Fruit fly (Drosophila melanogaster): ENCODE data around the gene Cpr67B.

Gene Cpr67B

DNA sequence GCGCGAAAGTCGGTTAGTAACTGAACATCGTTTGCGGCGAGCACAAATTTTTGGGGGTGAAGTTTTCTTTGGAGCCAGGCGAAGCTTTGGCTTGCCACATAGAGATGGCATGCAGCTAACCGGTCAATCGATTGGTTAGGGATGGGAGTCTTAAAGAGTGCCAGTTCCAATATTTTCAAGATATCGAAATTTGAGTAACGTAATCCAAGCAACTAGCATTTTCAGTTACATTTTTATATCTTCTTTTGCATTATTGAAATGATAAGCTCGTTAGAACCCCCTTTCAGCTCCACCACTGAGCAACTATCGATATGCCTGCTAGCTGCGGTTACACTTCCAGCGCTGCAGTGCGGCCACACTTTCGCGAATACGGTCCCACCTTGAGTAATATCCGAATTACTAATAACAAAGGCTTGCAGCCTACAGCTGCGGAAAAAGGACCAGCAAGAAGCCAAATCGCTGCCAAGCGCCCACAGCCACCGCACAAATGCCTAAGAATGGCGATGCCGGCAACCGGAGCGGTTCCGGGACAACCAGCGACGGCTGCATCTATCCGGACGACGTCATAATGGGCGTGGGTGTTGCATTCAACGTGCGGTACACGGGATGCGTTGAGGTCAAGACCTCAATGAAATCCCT, 22.2 kb downstream of the Cpr67B start, which contains the start of the genes Atat and Shc:
TSS of gene Atat (minus strand) at position 103 of the 639 bp plus-strand sequence.
TSS of gene Shc (plus strand) at position 355 of the 639 bp plus-strand sequence.
- TF ChIP-seq pad (GFP tag; optimal IDR thresholded peaks at IDR 0.05) = peak; percentile 95
- peak; percentile 99 for TF ChIP-seq CG7101 (tag; optimal IDR thresholded peaks at IDR 0.05)
- TF ChIP-seq cic (GFP tag; optimal IDR thresholded peaks at IDR 0.05) = peak; percentile 89
- TF ChIP-seq tj (GFP tag; optimal IDR thresholded peaks at IDR 0.05) = peak; percentile 89
- peak; percentile 100 for TF ChIP-seq Hr96 (GFP tag; optimal IDR thresholded peaks at IDR 0.05)
- TF ChIP-seq bab1 (GFP tag; optimal IDR thresholded peaks at IDR 0.05) = peak; percentile 99
- peak; percentile 99 for TF ChIP-seq Crg-1 (GFP tag; optimal IDR thresholded peaks at IDR 0.05)
- TF ChIP-seq Clk (GFP tag; optimal IDR thresholded peaks at IDR 0.05) = peak; percentile 99
- peak; percentile 99 for TF ChIP-seq CG12768 (GFP tag; optimal IDR thresholded peaks at IDR 0.05)
- peak; percentile 94 for TF ChIP-seq Mnt (GFP tag; optimal IDR thresholded peaks at IDR 0.05)
- TF ChIP-seq CG33017 (tag; optimal IDR thresholded peaks at IDR 0.05) = peak; percentile 97
- TF ChIP-seq CG14711 (tag; optimal IDR thresholded peaks at IDR 0.05) = peak; percentile 95
- TF ChIP-seq cnc (optimal IDR thresholded peaks at IDR 0.05) = no peak
- TF ChIP-seq toe (GFP tag; optimal IDR thresholded peaks at IDR 0.05) = peak; percentile 100
- no peak for TF ChIP-seq CG5204 (GFP tag; optimal IDR thresholded peaks at IDR 0.05)
- peak; percentile 97 for TF ChIP-seq CG11617 (GFP tag; optimal IDR thresholded peaks at IDR 0.05)
- peak; percentile 98 for TF ChIP-seq CG7045 (GFP tag; optimal IDR thresholded peaks at IDR 0.05)
- peak; percentile 97 for TF ChIP-seq kay (GFP tag; ENCODE audit: borderline replicate concordance)
- peak; percentile 96 for TF ChIP-seq ovo (GFP tag; optimal IDR thresholded peaks at IDR 0.05)
- peak; percentile 100 for TF ChIP-seq CG1620 (GFP tag; optimal IDR thresholded peaks at IDR 0.05)

DNA sequence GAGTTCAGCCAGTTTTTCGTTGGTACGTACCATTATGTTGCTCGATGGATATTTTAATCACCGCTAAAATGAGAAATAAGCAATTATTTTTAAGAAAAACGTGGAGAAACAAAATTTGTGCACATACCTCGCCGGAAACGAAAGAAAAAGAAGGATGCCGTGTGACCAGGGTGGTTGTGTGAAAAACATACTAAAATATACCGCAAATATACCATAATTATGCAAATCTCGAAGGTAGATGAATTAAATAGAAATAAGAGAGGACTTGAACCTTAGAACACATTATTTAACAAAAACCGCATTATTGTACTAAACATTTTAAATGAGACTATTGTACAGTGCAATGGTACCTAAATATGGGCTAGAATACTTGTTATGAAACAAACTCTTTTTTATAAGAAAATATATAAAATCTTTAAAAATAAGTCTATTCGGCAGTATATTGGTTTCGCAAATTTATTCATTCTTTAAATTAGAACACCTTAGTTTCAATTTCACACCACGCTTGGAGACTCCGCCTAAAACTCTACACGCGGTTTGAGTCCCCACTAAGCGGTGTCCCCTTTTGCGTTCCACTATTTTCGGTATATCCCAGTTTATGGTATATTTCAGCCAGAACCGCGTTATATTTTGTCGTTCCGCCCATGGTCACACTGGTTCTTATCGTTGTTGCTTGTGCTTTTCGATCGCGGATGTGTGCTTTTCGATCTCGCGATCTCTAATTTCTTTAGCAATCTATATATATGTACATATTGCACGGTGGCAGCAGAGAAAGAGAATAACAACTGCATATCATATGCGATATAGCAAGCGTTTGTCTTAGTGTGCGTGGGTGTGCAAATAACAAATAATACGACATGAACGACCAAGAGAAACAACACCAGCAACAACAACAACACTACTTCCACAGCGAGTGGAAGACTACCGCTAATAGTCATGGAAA, 25.3 kb downstream of the Cpr67B start, which contains the start of the genes RpS17 and MTF-1:
TSS of gene RpS17 (minus strand) at position 157 of the 943 bp plus-strand sequence.
TSS of gene MTF-1 (plus strand) at position 648 of the 943 bp plus-strand sequence.
- TF ChIP-seq bab1 (GFP tag; optimal IDR thresholded peaks at IDR 0.05) (peak; percentile 70), Crg-1 (GFP tag; optimal IDR thresholded peaks at IDR 0.05) (peak; percentile 33), ovo (GFP tag; optimal IDR thresholded peaks at IDR 0.05) (peak; percentile 19), CG1620 (GFP tag; optimal IDR thresholded peaks at IDR 0.05) (peak; percentile 61), Hr96 (GFP tag; optimal IDR thresholded peaks at IDR 0.05) (peak; percentile 40), CG12768 (GFP tag; optimal IDR thresholded peaks at IDR 0.05) (peak; percentile 47), cnc (optimal IDR thresholded peaks at IDR 0.05) (no peak), toe (GFP tag; optimal IDR thresholded peaks at IDR 0.05) (no peak), CG11617 (GFP tag; optimal IDR thresholded peaks at IDR 0.05) (peak; percentile 73), kay (GFP tag; ENCODE audit: borderline replicate concordance) (no peak), CG7101 (tag; optimal IDR thresholded peaks at IDR 0.05) (peak; percentile 66), Clk (GFP tag; optimal IDR thresholded peaks at IDR 0.05) (peak; percentile 1), CG14711 (tag; optimal IDR thresholded peaks at IDR 0.05) (peak; percentile 50), pad (GFP tag; optimal IDR thresholded peaks at IDR 0.05) (peak; percentile 24), tj (GFP tag; optimal IDR thresholded peaks at IDR 0.05) (peak; percentile 27), Mnt (GFP tag; optimal IDR thresholded peaks at IDR 0.05) (peak; percentile 87), CG7045 (GFP tag; optimal IDR thresholded peaks at IDR 0.05) (peak; percentile 15), CG5204 (GFP tag; optimal IDR thresholded peaks at IDR 0.05) (no peak), CG33017 (tag; optimal IDR thresholded peaks at IDR 0.05) (peak; percentile 51), cic (GFP tag; optimal IDR thresholded peaks at IDR 0.05) (peak; percentile 48)

DNA sequence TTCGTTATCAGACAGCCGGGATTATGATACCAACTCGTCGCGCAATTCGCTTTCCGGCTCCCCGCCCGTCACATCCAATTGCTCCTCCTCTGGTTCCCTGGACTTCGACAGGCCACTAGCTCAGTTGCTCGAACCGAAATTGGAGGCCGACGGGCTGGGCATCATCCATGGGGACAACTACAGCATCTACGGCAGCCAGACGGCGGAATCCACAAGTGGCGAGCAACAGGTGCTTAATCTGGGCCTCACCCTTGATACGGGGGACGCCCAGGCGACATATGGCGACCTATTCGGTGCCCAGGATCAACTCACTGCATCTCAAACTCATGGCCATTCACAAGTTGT, 26.0 kb downstream of the Cpr67B start:
- TF ChIP-seq Crg-1 (GFP tag; optimal IDR thresholded peaks at IDR 0.05) (no peak), CG12768 (GFP tag; optimal IDR thresholded peaks at IDR 0.05) (peak; percentile 34)

DNA sequence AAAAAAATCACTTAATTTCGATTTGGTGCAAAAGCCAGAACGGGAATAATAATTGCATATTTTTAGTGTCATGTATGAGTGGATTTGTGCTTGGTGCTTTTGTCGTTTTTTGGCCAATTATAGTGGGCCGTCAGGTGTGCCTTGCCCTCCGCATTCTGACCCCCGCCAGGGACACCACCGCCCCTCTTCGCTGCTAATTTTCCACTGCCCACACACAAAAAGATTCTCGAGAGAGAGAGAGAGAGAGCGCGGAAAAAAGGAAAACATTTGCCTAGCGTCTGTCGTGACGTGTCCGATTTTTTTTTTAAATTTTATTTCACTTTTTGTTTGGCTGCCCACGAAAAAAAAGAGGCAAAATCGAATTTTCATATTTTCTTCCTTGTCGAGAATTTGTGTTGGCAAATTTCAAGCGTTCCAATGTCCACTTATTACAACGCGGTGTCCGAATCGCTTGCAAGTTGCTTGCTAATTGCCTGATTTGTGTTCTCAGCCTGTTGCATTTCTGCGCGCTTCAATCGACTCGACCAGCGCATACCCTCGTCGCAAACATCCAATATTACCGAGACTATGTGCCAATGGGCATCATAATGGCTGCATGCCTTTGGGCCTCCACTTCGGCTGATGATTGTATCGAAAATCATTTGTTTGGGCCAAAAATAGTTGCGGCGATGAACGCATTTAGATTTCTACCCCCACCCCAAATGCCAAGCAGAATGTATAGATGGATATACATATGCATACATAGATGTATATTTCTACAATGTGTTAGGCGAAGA, 27.4 kb downstream of the Cpr67B start:
- TF ChIP-seq Mnt (GFP tag; optimal IDR thresholded peaks at IDR 0.05) (no peak), CG14711 (tag; optimal IDR thresholded peaks at IDR 0.05) (no peak), cic (GFP tag; optimal IDR thresholded peaks at IDR 0.05) (no peak), kay (GFP tag; ENCODE audit: borderline replicate concordance) (no peak), toe (GFP tag; optimal IDR thresholded peaks at IDR 0.05) (no peak), CG7045 (GFP tag; optimal IDR thresholded peaks at IDR 0.05) (no peak), CG12768 (GFP tag; optimal IDR thresholded peaks at IDR 0.05) (no peak), CG33017 (tag; optimal IDR thresholded peaks at IDR 0.05) (no peak), Crg-1 (GFP tag; optimal IDR thresholded peaks at IDR 0.05) (no peak)

DNA sequence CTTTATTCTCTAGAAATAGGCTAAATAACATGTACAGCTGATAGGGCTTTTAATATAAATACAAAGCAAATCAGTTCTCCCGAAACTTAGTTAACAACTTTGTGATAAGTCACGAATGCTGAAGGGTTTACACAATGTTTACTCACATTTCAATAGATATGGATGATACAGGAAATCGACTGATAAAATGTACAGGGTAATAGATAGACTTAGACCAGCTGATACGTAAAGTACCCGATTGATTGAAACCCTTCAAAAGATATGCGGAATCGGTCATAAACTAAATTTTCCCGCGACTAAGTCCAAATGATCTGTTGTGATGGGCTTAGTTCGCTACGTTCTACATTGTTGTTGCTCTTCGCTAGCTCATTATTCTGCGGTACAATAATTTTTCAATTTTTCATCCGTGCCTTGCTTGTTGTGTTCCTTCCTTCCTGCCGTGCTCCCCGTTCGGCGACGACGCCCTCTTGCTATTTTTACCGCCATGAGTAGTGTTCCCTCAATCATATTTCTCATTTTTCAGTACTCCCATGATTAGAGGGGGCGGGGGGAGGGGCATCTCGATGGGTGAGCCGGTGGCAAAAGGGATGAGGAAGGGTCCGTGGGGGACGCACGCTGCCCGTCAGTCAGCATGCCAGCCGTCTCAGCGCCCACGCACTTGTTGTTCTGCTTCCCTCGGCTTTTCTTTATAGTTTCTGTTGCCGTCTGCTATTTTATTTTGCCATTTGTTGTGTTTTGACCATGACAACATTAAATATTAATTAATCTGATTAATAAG, 28.4 kb downstream of the Cpr67B start:
- TF ChIP-seq Crg-1 (GFP tag; optimal IDR thresholded peaks at IDR 0.05) (peak; percentile 11), CG14711 (tag; optimal IDR thresholded peaks at IDR 0.05) (no peak), CG5204 (GFP tag; optimal IDR thresholded peaks at IDR 0.05) (no peak), toe (GFP tag; optimal IDR thresholded peaks at IDR 0.05) (no peak), Mnt (GFP tag; optimal IDR thresholded peaks at IDR 0.05) (no peak), Hr96 (GFP tag; optimal IDR thresholded peaks at IDR 0.05) (no peak), tj (GFP tag; optimal IDR thresholded peaks at IDR 0.05) (no peak), CG7101 (tag; optimal IDR thresholded peaks at IDR 0.05) (no peak), ovo (GFP tag; optimal IDR thresholded peaks at IDR 0.05) (no peak), cic (GFP tag; optimal IDR thresholded peaks at IDR 0.05) (peak; percentile 25), cnc (optimal IDR thresholded peaks at IDR 0.05) (no peak), bab1 (GFP tag; optimal IDR thresholded peaks at IDR 0.05) (no peak), CG7045 (GFP tag; optimal IDR thresholded peaks at IDR 0.05) (no peak)

Data from whole organism, adult.